Fruit fly (Drosophila melanogaster): ENCODE measurements around the gene Or1a.

The Or1a gene

DNA sequence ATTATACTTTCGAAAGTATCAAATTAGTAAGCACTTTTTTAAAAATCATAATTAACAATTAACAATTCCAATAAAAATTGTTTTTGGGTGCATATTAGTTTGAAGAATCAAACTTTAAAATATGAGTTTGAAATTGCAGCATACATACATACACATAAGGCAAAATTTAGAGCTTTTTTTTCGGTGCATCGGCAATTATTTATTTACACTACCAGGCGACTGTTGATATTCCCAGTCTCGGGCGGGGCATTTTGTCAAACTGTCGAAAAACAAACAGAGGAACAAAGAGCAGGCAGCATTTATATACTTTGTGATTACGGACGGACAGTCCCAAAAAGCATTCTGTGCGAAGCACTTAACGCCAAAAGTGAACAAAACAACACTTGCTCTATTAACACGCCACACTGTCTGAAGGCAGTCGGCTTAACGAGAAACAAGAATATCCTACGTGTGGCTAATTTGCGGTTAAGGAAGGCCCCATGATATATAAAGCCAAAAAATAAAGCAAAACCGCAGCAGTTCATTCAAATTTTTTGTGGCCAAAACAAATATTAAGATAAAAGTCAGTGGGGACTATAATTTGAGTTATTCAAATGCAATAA is 47.3 kb downstream of the Or1a start (continued):
- TF ChIP-seq CG18262 (tag; optimal IDR thresholded peaks at IDR 0.05) (peak; percentile 35), CG34422 (GFP tag; IDR thresholded peaks at IDR 0.05) (no peak), Sox100B (GFP tag; optimal IDR thresholded peaks at IDR 0.05) (peak; percentile 22), CG7556 (GFP tag; optimal IDR thresholded peaks at IDR 0.05) (no peak), gem (tag; optimal IDR thresholded peaks at IDR 0.05) (peak; percentile 57), ab (GFP tag; optimal IDR thresholded peaks at IDR 0.05) (no peak), tio (GFP tag; optimal IDR thresholded peaks at IDR 0.05) (no peak), grau (tag; optimal IDR thresholded peaks at IDR 0.05) (no peak), CG10274 (GFP tag; optimal IDR thresholded peaks at IDR 0.05) (no peak), CG10366 (GFP tag; IDR thresholded peaks at IDR 0.05) (no peak), YL-1 (GFP tag; optimal IDR thresholded peaks at IDR 0.05) (no peak), dmrt99B (tag; optimal IDR thresholded peaks at IDR 0.05) (peak; percentile 10), Fer1 (GFP tag; optimal IDR thresholded peaks at IDR 0.05) (no peak), CG18764 (GFP tag; optimal IDR thresholded peaks at IDR 0.05) (no peak), Dad (GFP tag; optimal IDR thresholded peaks at IDR 0.05) (no peak), cas (GFP tag; IDR thresholded peaks at IDR 0.05) (no peak), wek (GFP tag; optimal IDR thresholded peaks at IDR 0.05) (peak; percentile 42), seq (GFP tag; IDR thresholded peaks at IDR 0.05) (no peak), Awh (GFP tag; IDR thresholded peaks at IDR 0.05) (no peak), CG8359 (GFP tag; optimal IDR thresholded peaks at IDR 0.05; ENCODE audit: borderline replicate concordance) (no peak), CG2889 (GFP tag; IDR thresholded peaks at IDR 0.05) (no peak), run (tag; optimal IDR thresholded peaks at IDR 0.05) (no peak), Optix (GFP tag; IDR thresholded peaks at IDR 0.05) (no peak), so (GFP tag; IDR thresholded peaks at IDR 0.05) (no peak), Neu2 (GFP tag; optimal IDR thresholded peaks at IDR 0.05; ENCODE audit: borderline replicate concordance) (no peak), sens (GFP tag) (peak; percentile 78), CG4730 (GFP tag; IDR thresholded peaks at IDR 0.05) (no peak), tup (GFP tag; optimal IDR thresholded peaks at IDR 0.05) (no peak), CG10565 (GFP tag; optimal IDR thresholded peaks at IDR 0.05) (no peak), repo (GFP tag; optimal IDR thresholded peaks at IDR 0.05) (no peak), phol (tag; optimal IDR thresholded peaks at IDR 0.05) (peak; percentile 14), Dref (GFP tag; IDR thresholded peaks at IDR 0.05) (no peak), fd102C (GFP tag; optimal IDR thresholded peaks at IDR 0.05) (no peak), dimm (GFP tag; IDR thresholded peaks at IDR 0.05) (no peak), CG1233 (GFP tag; optimal IDR thresholded peaks at IDR 0.05) (no peak), CG9215 (GFP tag; IDR thresholded peaks at IDR 0.05) (no peak), CG17186 (GFP tag; optimal IDR thresholded peaks at IDR 0.05) (no peak), sqz (GFP tag; optimal IDR thresholded peaks at IDR 0.05) (no peak), CG31441 (GFP tag; IDR thresholded peaks at IDR 0.05) (peak; percentile 21; the same call in 1 of the 2 replicates), CG16815 (GFP tag; optimal IDR thresholded peaks at IDR 0.05) (no peak), D19A (tag; optimal IDR thresholded peaks at IDR 0.05) (no peak), CG8290 (GFP tag; optimal IDR thresholded peaks at IDR 0.05) (no peak), CG8290 (tag; optimal IDR thresholded peaks at IDR 0.05) (no peak), CG17359 (tag; optimal IDR thresholded peaks at IDR 0.05) (peak; percentile 23), Taf1 (GFP tag; IDR thresholded peaks at IDR 0.05) (no peak), wor (GFP tag; IDR thresholded peaks at IDR 0.05) (no peak), CG5245 (GFP tag; optimal IDR thresholded peaks at IDR 0.05) (no peak), scrt (GFP tag; optimal IDR thresholded peaks at IDR 0.05) (no peak), CG3407 (GFP tag; optimal IDR thresholded peaks at IDR 0.05) (peak; percentile 28), ci (GFP tag; IDR thresholded peaks at IDR 0.05) (no peak; the same call in 2 of the 3 replicates), CG12236 (GFP tag; optimal IDR thresholded peaks at IDR 0.05) (no peak), slou (GFP tag; optimal IDR thresholded peaks at IDR 0.05) (no peak)
